Fruit fly (Drosophila melanogaster) whole organism: ENCODE data around the gene Gcn2.
A peak's percentile ranks its signal among the peaks of the same experiment; 100 is the strongest.

ENCODE experiments used
- CG8478 ChIP-seq: fragments of >200 bp; optimal IDR thresholded peaks from 2 replicates; lab custom pipeline; 2018; ENCODE audit warnings: inconsistent platforms
- Dll ChIP-seq: fragments of >200 bp; optimal IDR thresholded peaks from 2 replicates; lab custom pipeline; 2017
- EcR ChIP-seq, 2 experiments: fragments of >200 bp; optimal IDR thresholded peaks; 2 replicates each; lab custom pipeline; 2017; ENCODE audit warnings: missing biosample characterization in 2 of 2, missing genetic modification characterization in 2 of 2, missing genetic modification reagents in 2 of 2
- pan ChIP-seq: fragments of >200 bp; optimal IDR thresholded peaks from 2 replicates; lab custom pipeline; 2017
- psq ChIP-seq: fragments of >200 bp; optimal IDR thresholded peaks from 2 replicates; lab custom pipeline; 2017
- usp ChIP-seq: fragments of >200 bp; optimal IDR thresholded peaks from 2 replicates; lab custom pipeline; 2017; ENCODE audit warnings: missing biosample characterization, missing genetic modification characterization, mixed read lengths

The Gcn2 gene

DNA sequence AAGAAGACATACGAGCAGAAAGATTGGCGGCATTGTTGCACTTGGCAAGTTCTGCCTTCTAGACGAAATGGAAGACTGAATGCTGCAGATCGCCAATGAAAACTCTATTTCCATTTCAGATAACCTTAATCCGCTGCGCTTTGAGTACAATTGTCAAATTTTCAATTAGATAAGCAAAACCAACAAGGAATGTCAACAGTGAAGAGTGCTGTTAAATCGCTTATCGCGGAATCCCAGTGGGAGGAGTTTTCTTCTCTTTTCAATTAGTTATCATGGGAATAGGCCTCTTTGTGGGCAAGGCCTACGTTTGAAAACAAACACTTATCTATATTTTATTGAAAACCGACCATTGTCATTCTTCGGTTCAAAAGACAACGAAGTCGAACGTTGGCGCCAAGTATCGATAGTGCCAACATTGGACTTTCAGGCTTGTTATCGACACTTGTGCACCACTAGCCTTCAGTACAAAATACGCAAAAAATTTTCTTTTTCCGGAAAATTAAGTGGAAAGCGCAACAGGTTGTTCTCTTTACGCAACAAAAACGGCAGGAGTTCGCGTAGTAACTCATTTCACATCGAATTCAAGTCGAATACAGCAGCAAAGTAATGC is at the start of gene Gcn2, which contains the start of gene Ugt35D1:
Gene Gcn2 (plus strand): TSS at position 439 of the 610 bp plus-strand sequence.
Gene Ugt35D1 (minus strand): TSS at position 83 of the 610 bp plus-strand sequence.
- TF ChIP-seq usp (no peak), Dll (lab: Kevin White, UChicago) (no peak), psq (no peak), pan (lab: Kevin White, UChicago) (no peak), EcR (GFP tag; optimal IDR thresholded peaks at IDR 0.05; lab: Kevin White, UChicago) (no peak), CG8478 (lab: Kevin White, UChicago) (no peak)

dm6 chr3R:31346657-31347056 is 48.8 kb upstream of the Gcn2 start:
- TF ChIP-seq psq = no peak
- TF ChIP-seq pan (lab: Kevin White, UChicago) = peak; percentile 53
- no peak for TF ChIP-seq CG8478 (lab: Kevin White, UChicago)

dm6 chr3R:31363615-31364014 is 31.8 kb upstream of the Gcn2 start:
- TF ChIP-seq EcR (GFP tag; optimal IDR thresholded peaks at IDR 0.05; lab: Kevin White, UChicago) = no peak
- TF ChIP-seq psq = no peak
- TF ChIP-seq usp = no peak
- TF ChIP-seq CG8478 (lab: Kevin White, UChicago) = no peak
- TF ChIP-seq Dll (lab: Kevin White, UChicago) = no peak
- no peak for TF ChIP-seq pan (lab: Kevin White, UChicago)

DNA sequence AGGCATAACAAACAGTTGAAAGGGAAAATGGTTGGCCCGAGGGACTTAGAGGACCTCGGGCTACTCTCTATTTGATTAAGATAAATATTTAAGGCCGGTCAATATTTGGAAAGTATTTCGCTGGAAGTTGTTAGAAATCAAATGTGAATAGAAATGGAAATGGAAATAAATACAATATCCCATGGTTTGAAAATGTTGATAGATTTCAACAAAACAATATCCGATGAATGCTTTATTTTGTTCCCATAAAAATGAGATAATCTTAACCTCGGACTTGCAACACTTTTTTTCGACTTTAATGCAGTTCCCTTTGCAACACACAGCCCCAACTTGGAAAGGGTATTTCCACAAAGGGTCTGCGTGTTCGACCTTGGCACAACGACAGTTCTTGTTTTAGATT is 26.4 kb upstream of the Gcn2 start:
- no peak for TF ChIP-seq CG8478 (lab: Kevin White, UChicago)
- TF ChIP-seq Dll (lab: Kevin White, UChicago) = no peak
- TF ChIP-seq EcR (GFP tag; optimal IDR thresholded peaks at IDR 0.05; lab: Kevin White, UChicago) = no peak
- no peak for TF ChIP-seq usp
- TF ChIP-seq psq = no peak
- TF ChIP-seq pan (lab: Kevin White, UChicago) = no peak

dm6 chr3R:31370204-31370603 is 25.3 kb upstream of the Gcn2 start:
- no peak for TF ChIP-seq psq
- no peak for TF ChIP-seq Dll (lab: Kevin White, UChicago)
- no peak for TF ChIP-seq pan (lab: Kevin White, UChicago)
- no peak for TF ChIP-seq CG8478 (lab: Kevin White, UChicago)
- TF ChIP-seq usp = no peak
- no peak for TF ChIP-seq EcR (GFP tag; optimal IDR thresholded peaks at IDR 0.05; lab: Kevin White, UChicago)

dm6 chr3R:31372127-31372526 is 23.3 kb upstream of the Gcn2 start, which contains the start of gene gskt:
gskt (plus strand) TSS chr3R:31372427.
- TF ChIP-seq pan (lab: Kevin White, UChicago) (no peak), EcR (GFP tag; optimal IDR thresholded peaks at IDR 0.05; lab: Kevin White, UChicago) (no peak), usp (no peak), psq (no peak), Dll (lab: Kevin White, UChicago) (no peak), CG8478 (lab: Kevin White, UChicago) (no peak)

dm6 chr3R:31380489-31380888 is 15.0 kb upstream of the Gcn2 start:
- no peak for TF ChIP-seq psq
- TF ChIP-seq Dll (lab: Kevin White, UChicago) = no peak
- no peak for TF ChIP-seq CG8478 (lab: Kevin White, UChicago)
- TF ChIP-seq pan (lab: Kevin White, UChicago) = no peak
- no peak for TF ChIP-seq usp
- no peak for TF ChIP-seq EcR (GFP tag; optimal IDR thresholded peaks at IDR 0.05; lab: Kevin White, UChicago)

DNA sequence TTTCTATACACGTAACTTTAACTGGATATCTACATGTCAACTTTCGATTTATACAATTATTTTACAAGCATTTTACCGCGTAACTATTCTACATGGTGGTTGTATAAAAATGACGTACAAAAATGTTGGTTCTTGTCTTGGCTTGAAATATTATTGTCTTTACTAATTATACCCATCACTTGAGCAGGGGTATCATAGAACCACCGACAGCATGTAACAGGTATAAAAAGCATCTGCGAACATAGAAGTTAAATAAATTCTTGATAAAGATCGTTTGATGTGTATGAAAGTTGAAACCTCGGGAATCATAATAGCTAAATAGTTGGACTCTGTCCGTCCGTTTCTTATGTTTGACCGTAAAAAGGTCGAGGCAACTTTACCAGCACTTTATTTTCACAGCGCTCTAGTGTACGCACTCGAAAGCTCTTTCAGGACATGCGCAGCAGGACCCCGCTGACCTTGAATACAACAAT is 14.2 kb upstream of the Gcn2 start:
- peak; percentile 88 for TF ChIP-seq pan (lab: Kevin White, UChicago)
- TF ChIP-seq CG8478 (lab: Kevin White, UChicago) = no peak

DNA sequence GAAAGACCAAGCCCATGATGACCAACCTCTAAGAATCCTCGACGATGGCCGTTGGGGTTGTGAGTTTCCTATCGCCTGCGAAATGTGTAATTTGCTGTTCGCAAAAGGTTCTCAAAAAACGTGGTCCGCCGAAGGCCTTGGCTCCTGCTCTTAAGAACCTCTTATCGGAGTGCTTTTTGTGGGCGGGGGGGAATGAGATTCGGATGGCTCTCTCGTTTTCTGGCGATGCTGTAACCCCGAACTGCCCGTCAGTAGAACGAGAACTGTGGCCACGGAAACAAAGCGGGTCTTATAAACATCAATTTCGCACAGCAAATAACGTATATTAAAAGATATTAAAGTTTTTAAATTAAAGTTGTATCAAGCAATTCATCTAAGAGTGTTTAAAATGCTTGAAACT is 13.6 kb upstream of the Gcn2 start, which contains the start of gene CG1607:
Gene CG1607 (plus strand): TSS at position 249 of the 400 bp plus-strand sequence.
- TF ChIP-seq Dll (lab: Kevin White, UChicago) = peak; percentile 41
- TF ChIP-seq pan (lab: Kevin White, UChicago) = no peak

- TF ChIP-seq CG8478 (lab: Kevin White, UChicago) (no peak), Dll (lab: Kevin White, UChicago) (no peak), EcR (GFP tag; optimal IDR thresholded peaks at IDR 0.05; lab: Kevin White, UChicago) (no peak), pan (lab: Kevin White, UChicago) (no peak), usp (no peak), psq (no peak)
These were observed 11.4 kb upstream of the Gcn2 start for dm6 chr3R:31384108-31384507.

DNA sequence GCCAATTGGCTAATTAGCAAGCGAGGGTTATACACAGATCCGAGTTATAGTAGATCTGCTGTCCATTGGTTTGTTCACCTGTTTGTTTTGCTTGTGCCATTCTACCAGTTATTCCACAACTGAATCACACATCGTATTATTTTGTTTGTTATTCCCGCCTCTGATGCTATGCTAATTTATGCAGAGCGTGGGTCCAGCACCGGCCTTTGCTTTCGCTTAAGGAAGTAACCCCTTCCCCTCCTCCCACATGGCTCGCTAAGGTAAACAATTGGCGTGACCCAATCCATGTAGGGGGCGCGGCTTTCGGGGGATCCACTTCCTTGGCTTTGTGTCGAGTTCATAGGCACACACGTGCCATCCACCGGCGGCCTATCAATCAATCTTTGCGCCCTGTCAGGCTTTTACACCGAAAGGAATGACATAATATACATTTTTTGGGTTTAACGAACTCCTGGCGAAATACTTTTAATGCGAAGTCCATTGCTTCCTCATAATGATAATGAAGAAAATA is 9.6 kb upstream of the Gcn2 start:
- TF ChIP-seq pan (lab: Kevin White, UChicago) (no peak), EcR (GFP tag; optimal IDR thresholded peaks at IDR 0.05; lab: Kevin White, UChicago) (no peak), CG8478 (lab: Kevin White, UChicago) (no peak), psq (no peak), usp (no peak), Dll (lab: Kevin White, UChicago) (no peak)

dm6 chr3R:31393427-31393826 is 2.0 kb upstream of the Gcn2 start, which contains the start of gene CG31204:
CG31204 (minus strand) TSS chr3R:31393527.
- TF ChIP-seq CG8478 (lab: Kevin White, UChicago) (no peak), pan (lab: Kevin White, UChicago) (no peak)
